Worm (Caenorhabditis elegans) whole organism, L4 larva: Measurements from ENCODE around the gene F13H10.5.

Source experiments
- ces-1 ChIP-seq: fragments of 150-350 bp; sonication (generic microtip); optimal IDR thresholded peaks from 4 replicates; lab custom pipeline; 2014; ENCODE audit warnings: missing biosample characterization, missing genetic modification reagents, missing genetic modification characterization
- lin-15B ChIP-seq: fragments of 150-350 bp; sonication (generic microtip); optimal IDR thresholded peaks from 3 replicates; lab custom pipeline; 2014; ENCODE audit warnings: missing biosample characterization, missing genetic modification characterization
- php-3 ChIP-seq: fragments of 200-800 bp; sonication (Bioruptor generic); IDR thresholded peaks from 2 replicates; pipeline ENCODE4 v1.3.6; 2022; ENCODE audit warnings: missing genetic modification reagents, missing genetic modification characterization, missing compliant biosample characterization
- spr-3 ChIP-seq: fragments of 200-800 bp; sonication (Bioruptor generic); optimal IDR thresholded peaks from 2 replicates; lab custom pipeline; 2018; ENCODE audit warnings: mild to moderate bottlenecking, missing genetic modification characterization, missing compliant biosample characterization
- zag-1 ChIP-seq: fragments of 150-350 bp; optimal IDR thresholded peaks from 2 replicates; lab custom pipeline; 2014; ENCODE audit warnings: missing biosample characterization, missing genetic modification characterization

DNA sequence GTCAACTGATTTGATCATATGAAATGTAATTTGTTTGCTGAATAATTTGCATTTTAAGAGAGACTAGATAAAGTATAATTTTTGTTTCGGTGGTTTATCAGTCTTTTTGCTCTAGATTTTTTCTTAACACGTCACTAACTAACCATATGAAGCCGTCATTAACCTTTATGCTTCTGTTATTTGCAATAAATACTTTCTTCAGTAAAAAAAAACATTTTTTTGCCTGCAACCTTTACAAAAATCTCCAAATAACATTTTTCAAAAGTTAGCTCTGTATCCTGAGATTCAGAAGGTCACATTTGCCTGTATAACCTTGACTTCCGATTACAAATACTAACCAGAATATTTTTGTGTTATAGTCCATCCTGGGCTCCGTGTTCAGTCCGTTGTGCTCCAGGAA is 20.0 kb upstream of the F13H10.5 start:
- TF ChIP-seq php-3 (GFP tag; lab: Robert Waterston, UW) (no peak), zag-1 (no peak), ces-1 (GFP tag; lab: Kevin White, UChicago) (no peak), spr-3 (GFP tag; lab: Kevin White, UChicago) (no peak), lin-15B (no peak)
